Fruit fly (Drosophila melanogaster): ENCODE data around the gene Cubn2.

Cubn2 gene

DNA sequence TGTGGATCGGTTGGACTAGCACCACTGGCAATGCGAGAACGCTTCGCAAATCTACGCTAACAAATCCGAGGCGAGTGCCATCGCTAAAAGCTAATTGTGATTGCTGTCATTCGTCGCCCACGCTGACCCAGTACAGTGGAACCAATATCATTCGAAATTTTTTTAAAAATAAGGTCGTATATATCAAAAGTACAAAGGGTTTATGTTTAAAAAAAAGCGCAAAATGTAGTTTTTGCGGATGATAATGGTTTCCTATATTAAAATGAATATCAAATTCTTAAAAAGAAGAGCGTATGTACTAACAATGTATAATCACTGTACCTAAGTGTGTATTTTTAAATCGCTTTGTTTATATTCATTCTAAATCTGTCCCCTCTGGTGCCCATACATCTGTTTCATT is 29.3 kb downstream of the Cubn2 start (continued):
- TF ChIP-seq jigr1 (GFP tag; IDR thresholded peaks at IDR 0.05) (no peak), repo (GFP tag; optimal IDR thresholded peaks at IDR 0.05) (no peak), pan (optimal IDR thresholded peaks at IDR 0.05) (no peak), pan (GFP tag; optimal IDR thresholded peaks at IDR 0.05 in 1 of 2, IDR thresholded peaks at IDR 0.05 in 1 of 2) (peak in 1 of 2 experiments; percentile 64), CG5245 (GFP tag; optimal IDR thresholded peaks at IDR 0.05) (peak; percentile 8), CG11247 (GFP tag; IDR thresholded peaks at IDR 0.05) (0 out of 2 replicates have a peak, but pooled peaks have one; percentile 46), CG9817 (tag; optimal IDR thresholded peaks at IDR 0.05) (peak; percentile 58), CG3281 (GFP tag; optimal IDR thresholded peaks at IDR 0.05) (peak; percentile 32), H15 (GFP tag; IDR thresholded peaks at IDR 0.05) (peak; percentile 51; the same call in 2 of the 3 replicates), CG18476 (GFP tag; optimal IDR thresholded peaks at IDR 0.05) (peak; percentile 10), dan (GFP tag; IDR thresholded peaks at IDR 0.05) (no peak), lilli (GFP tag; optimal IDR thresholded peaks at IDR 0.05) (peak; percentile 57), Bdp1 (GFP tag; optimal IDR thresholded peaks at IDR 0.05) (no peak), Rfx (GFP tag; IDR thresholded peaks at IDR 0.05) (peak; percentile 79), scrt (GFP tag; optimal IDR thresholded peaks at IDR 0.05) (no peak), ci (GFP tag; IDR thresholded peaks at IDR 0.05) (0 out of 3 replicates have a peak, but pooled peaks have one; percentile 35), CG31224 (GFP tag; IDR thresholded peaks at IDR 0.05) (peak; percentile 27; the same call in 1 of the 2 replicates), Oli (tag; optimal IDR thresholded peaks at IDR 0.05) (peak; percentile 47), pho (GFP tag; optimal IDR thresholded peaks at IDR 0.05) (peak; percentile 29), CG13424 (tag; optimal IDR thresholded peaks at IDR 0.05) (peak; percentile 69), esg (GFP tag; conservative IDR thresholded peaks at IDR 0.05) (peak; percentile 54), gsb (GFP tag; IDR thresholded peaks at IDR 0.05) (0 out of 2 replicates have a peak, but pooled peaks have one; percentile 16), da (GFP tag; optimal IDR thresholded peaks at IDR 0.05) (no peak), sob (GFP tag; IDR thresholded peaks at IDR 0.05) (peak; percentile 62; the same call in 1 of the 2 replicates), CG17328 (GFP tag; IDR thresholded peaks at IDR 0.05) (peak; percentile 37; the same call in 1 of the 2 replicates), nmo (GFP tag; optimal IDR thresholded peaks at IDR 0.05) (peak; percentile 24), E2f2 (GFP tag; IDR thresholded peaks at IDR 0.05) (peak; percentile 38; the same call in 1 of the 2 replicates), Sox102F (GFP tag; optimal IDR thresholded peaks at IDR 0.05) (peak; percentile 74), H2.0 (GFP tag; IDR thresholded peaks at IDR 0.05) (peak; percentile 20; the same call in 1 of the 2 replicates), maf-S (GFP tag; optimal IDR thresholded peaks at IDR 0.05) (no peak), YL-1 (GFP tag; optimal IDR thresholded peaks at IDR 0.05) (peak; percentile 17), Atf-2 (GFP tag; optimal IDR thresholded peaks at IDR 0.05) (no peak), Hr3 (GFP tag; optimal IDR thresholded peaks at IDR 0.05) (peak; percentile 29), wdn (GFP tag; IDR thresholded peaks at IDR 0.05) (peak; percentile 50; the same call in 1 of the 2 replicates), emc (GFP tag; optimal IDR thresholded peaks at IDR 0.05) (no peak), Taf1 (GFP tag; IDR thresholded peaks at IDR 0.05) (0 out of 2 replicates have a peak, but pooled peaks have one; percentile 15), CoRest (tag; optimal IDR thresholded peaks at IDR 0.05) (peak; percentile 59), CkIIα-i1 (GFP tag; IDR thresholded peaks at IDR 0.05) (no peak), prd (optimal IDR thresholded peaks at IDR 0.05) (no peak), prd (GFP tag; IDR thresholded peaks at IDR 0.05) (peak; percentile 54; the same call in 2 of the 3 replicates), NFAT (GFP tag; IDR thresholded peaks at IDR 0.05) (peak; percentile 31; the same call in 1 of the 2 replicates), Xbp1 (GFP tag; optimal IDR thresholded peaks at IDR 0.05) (peak; percentile 41), CG9215 (GFP tag; IDR thresholded peaks at IDR 0.05) (peak; percentile 58), lmd (GFP tag; IDR thresholded peaks at IDR 0.05) (peak; percentile 60; the same call in 1 of the 2 replicates), Hr78 (GFP tag; optimal IDR thresholded peaks at IDR 0.05) (no peak), row (GFP tag; IDR thresholded peaks at IDR 0.05) (peak; percentile 76), grn (GFP tag; optimal IDR thresholded peaks at IDR 0.05) (no peak), CG4424 (GFP tag; optimal IDR thresholded peaks at IDR 0.05) (peak; percentile 1), grau (tag; optimal IDR thresholded peaks at IDR 0.05) (peak; percentile 82), Hey (tag; optimal IDR thresholded peaks at IDR 0.05) (no peak), tgo (GFP tag; IDR thresholded peaks at IDR 0.05) (peak; percentile 67; the same call in 2 of the 3 replicates), CG11456 (GFP tag; IDR thresholded peaks at IDR 0.05) (peak; percentile 49; the same call in 2 of the 3 replicates)
